Worm (Caenorhabditis elegans) whole organism, L1 larva: ENCODE measurements around the gene F41B5.12.
A peak's percentile ranks its signal among the peaks of the same experiment; 100 is the strongest.

ENCODE experiments used
- C04F5.9 ChIP-seq: sonication (generic microtip); optimal IDR thresholded peaks from 2 replicates; lab custom pipeline; 2016; ENCODE audit warnings: missing genetic modification characterization, missing compliant biosample characterization
- C16A3.4 ChIP-seq: fragments of 150-350 bp; optimal IDR thresholded peaks from 2 replicates; lab custom pipeline; 2014; ENCODE audit warnings: missing biosample characterization, missing genetic modification characterization
- C34B4.2 ChIP-seq: sonication (generic microtip); optimal IDR thresholded peaks from 2 replicates; lab custom pipeline; 2017; ENCODE audit warnings: mild to moderate bottlenecking, missing genetic modification characterization, missing compliant biosample characterization
- F16B12.6 ChIP-seq: fragments of 150-350 bp; optimal IDR thresholded peaks from 2 replicates; lab custom pipeline; 2014; ENCODE audit warnings: missing biosample characterization, missing genetic modification characterization
- Y116A8C.19 ChIP-seq: sonication (generic microtip); optimal IDR thresholded peaks from 2 replicates; lab custom pipeline; 2016; ENCODE audit warnings: missing compliant biosample characterization, missing genetic modification characterization, borderline replicate concordance
- aha-1 ChIP-seq: fragments of 150-350 bp; optimal IDR thresholded peaks from 2 replicates; lab custom pipeline; 2014; ENCODE audit warnings: missing biosample characterization, missing genetic modification characterization
- alr-1 ChIP-seq: fragments of 200-800 bp; sonication (Bioruptor generic); optimal IDR thresholded peaks from 2 replicates; lab custom pipeline; 2018; ENCODE audit warnings: borderline replicate concordance, mild to moderate bottlenecking, missing genetic modification characterization, missing compliant biosample characterization
- aly-2 ChIP-seq: fragments of 150-350 bp; optimal IDR thresholded peaks from 2 replicates; lab custom pipeline; 2014; ENCODE audit warnings: missing biosample characterization, missing genetic modification characterization
- dpl-1 ChIP-seq, 3 experiments: fragments of 150-350 bp in 2 of 3; sonication (generic microtip) in 1 of 3; optimal IDR thresholded peaks; 2 replicates each; lab custom pipeline; 2014 to 2017; ENCODE audit warnings: missing biosample characterization in 3 of 3, missing genetic modification characterization in 3 of 3, missing genetic modification reagents in 3 of 3
- dsc-1 ChIP-seq: sonication (generic microtip); optimal IDR thresholded peaks from 2 replicates; lab custom pipeline; 2016; ENCODE audit warnings: mild to moderate bottlenecking, missing genetic modification characterization, missing compliant biosample characterization
- efl-1 ChIP-seq, 4 experiments: fragments of 150-350 bp; optimal IDR thresholded peaks in 3 of 4; peaks in 1 of 4; 1 replicate in 1 of 4; 2 replicates in 3 of 4; lab custom pipeline; 2014; ENCODE audit warnings: missing biosample characterization in 2 of 4, missing genetic modification characterization in 2 of 4, missing genetic modification reagents in 2 of 4
- egl-13 ChIP-seq: sonication (generic microtip); optimal IDR thresholded peaks from 2 replicates; lab custom pipeline; 2016; ENCODE audit warnings: missing genotype, missing genetic modification reagents, missing genetic modification characterization, missing compliant biosample characterization
- egl-27 ChIP-seq, 2 experiments: fragments of 150-350 bp in 1 of 2; sonication (generic microtip); optimal IDR thresholded peaks; 3 replicates each; lab custom pipeline; 2017 to 2018; ENCODE audit warnings: missing biosample characterization in 2 of 2, missing genetic modification characterization in 2 of 2, missing genetic modification reagents in 2 of 2
- elt-3 ChIP-seq, 6 experiments: fragments of 150-350 bp in 1 of 6; sonication (generic microtip); optimal IDR thresholded peaks; 2 replicates each; lab custom pipeline; 2017 to 2018; ENCODE audit warnings: missing biosample characterization in 6 of 6, missing genetic modification characterization in 6 of 6, inconsistent platforms in 1 of 6
- fkh-10 ChIP-seq: sonication (generic microtip); optimal IDR thresholded peaks from 2 replicates; lab custom pipeline; 2017; ENCODE audit warnings: missing biosample characterization, missing genetic modification reagents, missing genetic modification characterization
- fkh-8 ChIP-seq: sonication (generic microtip); optimal IDR thresholded peaks from 2 replicates; lab custom pipeline; 2016; ENCODE audit warnings: mild to moderate bottlenecking, missing genetic modification characterization, missing compliant biosample characterization
- fos-1 ChIP-seq: fragments of 150-350 bp; optimal IDR thresholded peaks from 2 replicates; lab custom pipeline; 2014; ENCODE audit warnings: missing biosample characterization, missing genetic modification characterization
- hlh-4 ChIP-seq: sonication (generic microtip); optimal IDR thresholded peaks from 2 replicates; lab custom pipeline; 2016; ENCODE audit warnings: mild to moderate bottlenecking, missing genetic modification characterization, missing compliant biosample characterization
- irx-1 ChIP-seq: sonication (generic microtip); optimal IDR thresholded peaks from 2 replicates; lab custom pipeline; 2016; ENCODE audit warnings: missing genetic modification characterization, missing compliant biosample characterization
- lin-13 ChIP-seq: fragments of 150-350 bp; optimal IDR thresholded peaks from 2 replicates; lab custom pipeline; 2014; ENCODE audit warnings: missing biosample characterization, missing genetic modification reagents, missing genetic modification characterization
- lin-14 ChIP-seq: fragments of 200-800 bp; sonication (Bioruptor generic); optimal IDR thresholded peaks from 2 replicates; lab custom pipeline; 2018; ENCODE audit warnings: mild to moderate bottlenecking, missing genetic modification characterization, moderate library complexity, missing compliant biosample characterization
- lir-3 ChIP-seq: sonication (generic microtip); optimal IDR thresholded peaks from 2 replicates; lab custom pipeline; 2016; ENCODE audit warnings: mild to moderate bottlenecking, missing genetic modification characterization, moderate library complexity, missing compliant biosample characterization; ENCODE audit not compliant: poor library complexity
- lsy-2 ChIP-seq, 2 experiments: fragments of 150-350 bp; optimal IDR thresholded peaks; 2 replicates each; lab custom pipeline; 2014; ENCODE audit warnings: missing biosample characterization in 2 of 2, missing genetic modification characterization in 2 of 2
- mab-9 ChIP-seq: fragments of 200-800 bp; sonication (Bioruptor generic); IDR thresholded peaks from 2 replicates; pipeline ENCODE4 v1.3.6; 2022; ENCODE audit warnings: missing genetic modification reagents, missing genetic modification characterization, missing compliant biosample characterization
- nhr-11 ChIP-seq: fragments of 150-350 bp; optimal IDR thresholded peaks from 2 replicates; lab custom pipeline; 2014; ENCODE audit warnings: missing biosample characterization, missing genetic modification characterization
- nhr-12 ChIP-seq: sonication (generic microtip); optimal IDR thresholded peaks from 2 replicates; lab custom pipeline; 2017; ENCODE audit warnings: missing biosample characterization, missing genetic modification characterization
- nhr-19 ChIP-seq: fragments of 200-800 bp; sonication (Bioruptor generic); conservative IDR thresholded peaks from 2 replicates; pipeline ENCODE4 v1.3.6; 2022; ENCODE audit warnings: missing genetic modification characterization, missing compliant biosample characterization
- nhr-20 ChIP-seq: sonication (generic microtip); optimal IDR thresholded peaks from 2 replicates; lab custom pipeline; 2016; ENCODE audit warnings: mild to moderate bottlenecking, missing genetic modification characterization, missing compliant biosample characterization
- nhr-237 ChIP-seq: fragments of 150-350 bp; optimal IDR thresholded peaks from 2 replicates; lab custom pipeline; 2014; ENCODE audit warnings: missing biosample characterization, missing genetic modification characterization
- nhr-28 ChIP-seq: fragments of 150-350 bp; optimal IDR thresholded peaks from 2 replicates; lab custom pipeline; 2014; ENCODE audit warnings: missing biosample characterization, missing genetic modification characterization
- nhr-47 ChIP-seq: sonication (generic microtip); optimal IDR thresholded peaks from 2 replicates; lab custom pipeline; 2016; ENCODE audit warnings: mild to moderate bottlenecking, missing genetic modification characterization, moderate library complexity, missing compliant biosample characterization
- nhr-71 ChIP-seq: sonication (generic microtip); optimal IDR thresholded peaks from 2 replicates; lab custom pipeline; 2016; ENCODE audit warnings: mild to moderate bottlenecking, missing genetic modification characterization, moderate library complexity, missing compliant biosample characterization
- nhr-84 ChIP-seq: sonication (generic microtip); optimal IDR thresholded peaks from 2 replicates; lab custom pipeline; 2017; ENCODE audit warnings: missing biosample characterization, missing genetic modification characterization
- pax-3 ChIP-seq: fragments of 200-800 bp; sonication (Bioruptor generic); optimal IDR thresholded peaks from 2 replicates; lab custom pipeline; 2018; ENCODE audit warnings: mild to moderate bottlenecking, missing genetic modification characterization, moderate library complexity, missing compliant biosample characterization
- pqm-1 ChIP-seq: sonication (generic microtip); optimal IDR thresholded peaks from 3 replicates; lab custom pipeline; 2017; ENCODE audit warnings: missing biosample characterization, missing genetic modification characterization
- snpc-4 ChIP-seq: fragments of 150-350 bp; optimal IDR thresholded peaks from 2 replicates; lab custom pipeline; 2014; ENCODE audit warnings: missing biosample characterization, missing genetic modification characterization
- sptf-1 ChIP-seq: fragments of 150-350 bp; optimal IDR thresholded peaks from 2 replicates; lab custom pipeline; 2014; ENCODE audit warnings: missing biosample characterization, missing genetic modification characterization
- swsn-7 ChIP-seq: sonication (generic microtip); optimal IDR thresholded peaks from 2 replicates; lab custom pipeline; 2016; ENCODE audit warnings: missing genetic modification characterization, missing compliant biosample characterization
- tlp-1 ChIP-seq: fragments of 150-350 bp; optimal IDR thresholded peaks from 2 replicates; lab custom pipeline; 2014; ENCODE audit warnings: missing biosample characterization, missing genetic modification characterization
- unc-130 ChIP-seq: fragments of 150-350 bp; optimal IDR thresholded peaks from 2 replicates; lab custom pipeline; 2017; ENCODE audit warnings: missing biosample characterization, missing genetic modification characterization, inconsistent platforms
- xbp-1 ChIP-seq: sonication (generic microtip); optimal IDR thresholded peaks from 2 replicates; lab custom pipeline; 2016; ENCODE audit warnings: missing genetic modification characterization, missing compliant biosample characterization
- zag-1 ChIP-seq: fragments of 150-350 bp; optimal IDR thresholded peaks from 2 replicates; lab custom pipeline; 2014; ENCODE audit warnings: missing biosample characterization, missing genetic modification characterization
- zip-4 ChIP-seq: fragments of 200-800 bp; sonication (Bioruptor generic); optimal IDR thresholded peaks from 2 replicates; lab custom pipeline; 2018; ENCODE audit warnings: mild to moderate bottlenecking, missing genetic modification characterization, moderate library complexity, missing compliant biosample characterization
- ztf-4 ChIP-seq: fragments of 150-350 bp; optimal IDR thresholded peaks from 2 replicates; lab custom pipeline; 2014; ENCODE audit warnings: missing biosample characterization, missing genetic modification characterization

Gene F41B5.12

DNA sequence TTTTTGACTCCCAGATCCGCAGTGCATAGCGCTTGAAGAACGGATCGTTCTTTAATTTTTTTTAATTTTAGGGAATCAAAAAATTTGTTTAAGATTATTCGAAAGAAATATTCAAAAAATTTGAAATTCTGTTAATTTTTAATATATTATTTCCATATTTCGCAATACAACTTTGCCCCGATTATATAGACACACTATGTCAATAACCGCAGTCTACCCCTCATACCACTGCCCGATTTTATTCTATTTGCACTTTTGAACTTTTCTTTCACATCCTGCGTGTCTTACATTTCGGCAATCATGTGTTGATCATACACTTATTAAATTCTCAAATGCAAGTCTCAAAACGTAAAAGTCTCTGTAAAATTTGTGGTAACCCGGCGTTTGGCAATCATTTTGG lies 42.0 kb upstream of the F41B5.12 start, which contains the start of gene nhr-56 (continued):
- TF ChIP-seq irx-1 (tag; lab: Kevin White, UChicago) (no peak), fos-1 (tag; lab: Kevin White, UChicago) (no peak), dpl-1 (GFP tag; optimal IDR thresholded peaks at IDR 0.05; lab: Kevin White, UChicago) (peak in 1 of 3 experiments; percentile 21), egl-13 (no peak), zag-1 (no peak), zip-4 (peak; percentile 68), C04F5.9 (tag; lab: Kevin White, UChicago) (no peak), lin-13 (no peak), lir-3 (tag; lab: Kevin White, UChicago) (no peak), nhr-19 (GFP tag; lab: Robert Waterston, UW) (peak; percentile 14; the same call in 1 of the 2 replicates), pqm-1 (tag; lab: Kevin White, UChicago) (no peak), nhr-71 (tag; lab: Kevin White, UChicago) (peak; percentile 62), nhr-12 (tag; lab: Kevin White, UChicago) (no peak), elt-3 (tag; optimal IDR thresholded peaks at IDR 0.05; lab: Kevin White, UChicago) (no peak), nhr-20 (peak; percentile 80), nhr-11 (no peak), efl-1 (optimal IDR thresholded peaks at IDR 0.05; lab: Kevin White, UChicago) (peak; percentile 23 to 28), efl-1 (GFP tag; optimal IDR thresholded peaks at IDR 0.05 in 1 of 2; lab: Kevin White, UChicago) (peak; percentile 3 to 87), dsc-1 (tag; lab: Kevin White, UChicago) (no peak), fkh-10 (no peak), F16B12.6 (no peak), Y116A8C.19 (tag; lab: Kevin White, UChicago) (no peak), snpc-4 (tag; lab: Kevin White, UChicago) (no peak), egl-27 (tag; optimal IDR thresholded peaks at IDR 0.05; lab: Kevin White, UChicago) (no peak), aly-2 (tag; lab: Kevin White, UChicago) (no peak), C34B4.2 (no peak), nhr-84 (tag; lab: Kevin White, UChicago) (no peak), nhr-47 (tag; lab: Kevin White, UChicago) (peak; percentile 23), tlp-1 (no peak), C16A3.4 (tag; lab: Kevin White, UChicago) (no peak), nhr-237 (tag; lab: Kevin White, UChicago) (no peak), unc-130 (no peak), xbp-1 (tag; lab: Kevin White, UChicago) (no peak), fkh-8 (tag; lab: Kevin White, UChicago) (peak; percentile 19), mab-9 (GFP tag; lab: Robert Waterston, UW) (no peak), lsy-2 (tag; optimal IDR thresholded peaks at IDR 0.05; lab: Kevin White, UChicago) (peak in 1 of 2 experiments; percentile 42), pax-3 (tag; lab: Kevin White, UChicago) (no peak), lin-14 (GFP tag; lab: Kevin White, UChicago) (no peak), swsn-7 (tag; lab: Kevin White, UChicago) (peak; percentile 32), aha-1 (tag; lab: Kevin White, UChicago) (no peak), nhr-28 (tag; lab: Kevin White, UChicago) (no peak), sptf-1 (tag; lab: Kevin White, UChicago) (no peak), alr-1 (tag; lab: Kevin White, UChicago) (no peak), ztf-4 (no peak), hlh-4 (no peak)

DNA sequence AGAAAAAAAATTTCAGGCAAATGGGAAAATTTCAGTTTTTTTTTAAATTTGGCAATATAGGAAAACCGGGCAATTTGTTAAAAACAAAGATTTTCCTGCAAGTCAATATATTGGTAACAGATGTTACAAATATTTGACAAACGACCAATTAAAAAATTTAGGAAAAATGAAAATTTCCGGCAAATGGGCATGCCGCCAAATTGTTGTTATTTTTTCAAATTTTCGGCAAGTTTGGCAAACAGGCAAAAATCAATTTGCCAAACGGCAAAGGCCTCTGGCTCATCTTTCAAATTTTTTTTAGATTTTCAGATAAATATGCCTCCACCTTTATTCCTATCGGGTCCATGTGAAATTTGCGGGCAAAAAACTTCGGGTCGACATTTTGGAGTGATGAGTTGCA lies 39.0 kb upstream of the F41B5.12 start, which contains the start of gene nhr-128:
nhr-128 (plus strand) TSS at position 301 of the 400 bp plus-strand sequence.
- no peak for TF ChIP-seq C16A3.4 (tag; lab: Kevin White, UChicago)
- no peak for TF ChIP-seq Y116A8C.19 (tag; lab: Kevin White, UChicago)
